Fruit fly (Drosophila melanogaster) whole organism, embryonic: ENCODE measurements around the gene r-l.

Source experiments
- Asciz ChIP-seq: fragments of 200-800 bp; sonication (Bioruptor generic); optimal IDR thresholded peaks from 2 replicates; lab custom pipeline; 2017; ENCODE audit warnings: missing biosample characterization, mild to moderate bottlenecking, missing genetic modification characterization, missing genetic modification reagents
- Bdp1 ChIP-seq: fragments of 200-800 bp; sonication (Bioruptor generic); optimal IDR thresholded peaks from 3 replicates; lab custom pipeline; 2016; ENCODE audit warnings: missing biosample characterization, missing genetic modification characterization
- CG11723 ChIP-seq: fragments of 200-800 bp; sonication (Bioruptor generic); optimal IDR thresholded peaks from 2 replicates; lab custom pipeline; 2017; ENCODE audit warnings: missing biosample characterization, mild to moderate bottlenecking, missing genetic modification characterization
- CG12659 ChIP-seq: fragments of 200-800 bp; sonication (Bioruptor generic); optimal IDR thresholded peaks from 3 replicates; lab custom pipeline; 2017; ENCODE audit warnings: mild to moderate bottlenecking, missing biosample characterization, missing genetic modification reagents, missing genetic modification characterization
- CG12769 ChIP-seq: fragments of 200-800 bp; sonication (Bioruptor generic); optimal IDR thresholded peaks from 2 replicates; lab custom pipeline; 2019; ENCODE audit warnings: missing biosample characterization, mild to moderate bottlenecking, missing genetic modification characterization, moderate library complexity
- CG13424 ChIP-seq: fragments of 200-800 bp; sonication (Bioruptor generic); optimal IDR thresholded peaks from 2 replicates; lab custom pipeline; 2019; ENCODE audit warnings: missing biosample characterization, mild to moderate bottlenecking, missing genetic modification characterization, moderate library complexity
- CG16813 ChIP-seq: fragments of 200-800 bp; sonication (Bioruptor generic); IDR thresholded peaks from 3 replicates; pipeline ENCODE4 v1.3.6; 2022; ENCODE audit warnings: missing biosample characterization, missing genetic modification characterization; ENCODE audit not compliant: partially characterized antibody
- CG17328 ChIP-seq: fragments of 200-800 bp; sonication (Bioruptor generic); IDR thresholded peaks from 2 replicates; pipeline ENCODE4 v1.3.6; 2022; ENCODE audit warnings: missing biosample characterization, missing genetic modification characterization
- CG18011 ChIP-seq: fragments of 200-800 bp; sonication (Bioruptor generic); optimal IDR thresholded peaks from 2 replicates; lab custom pipeline; 2017; ENCODE audit warnings: missing biosample characterization, missing genetic modification characterization, mild to moderate bottlenecking, moderate library complexity, missing genotype
- CG2875 ChIP-seq: fragments of 200-800 bp; sonication (Bioruptor generic); optimal IDR thresholded peaks from 2 replicates; lab custom pipeline; 2017; ENCODE audit warnings: missing biosample characterization, mild to moderate bottlenecking, missing genetic modification characterization, missing genetic modification reagents
- CG3163 ChIP-seq: fragments of 200-800 bp; sonication (Bioruptor generic); optimal IDR thresholded peaks from 3 replicates; lab custom pipeline; 2016; ENCODE audit warnings: missing biosample characterization, missing genetic modification characterization
- CG6175 ChIP-seq: fragments of 200-800 bp; sonication (Bioruptor generic); IDR thresholded peaks from 3 replicates; pipeline ENCODE4 v1.3.6; 2022; ENCODE audit warnings: missing biosample characterization, missing genetic modification characterization
- CG6272 ChIP-seq: fragments of 200-800 bp; sonication (Bioruptor generic); IDR thresholded peaks from 2 replicates; pipeline ENCODE4 v1.3.6; 2022; ENCODE audit warnings: missing biosample characterization, missing genetic modification characterization
- CG8924 ChIP-seq: fragments of 200-800 bp; optimal IDR thresholded peaks from 3 replicates; lab custom pipeline; 2019; ENCODE audit warnings: missing biosample characterization, mild to moderate bottlenecking, missing genetic modification characterization, moderate library complexity
- CG9437 ChIP-seq: fragments of 200-800 bp; sonication (Bioruptor generic); optimal IDR thresholded peaks from 2 replicates; lab custom pipeline; 2018; ENCODE audit warnings: missing biosample characterization, mild to moderate bottlenecking, missing genetic modification characterization
- CoRest ChIP-seq: fragments of 200-800 bp; sonication (Bioruptor generic); optimal IDR thresholded peaks from 3 replicates; lab custom pipeline; 2018; ENCODE audit warnings: missing biosample characterization, mild to moderate bottlenecking, missing genetic modification characterization, moderate library complexity
- Deaf1 ChIP-seq: fragments of 200-800 bp; optimal IDR thresholded peaks from 3 replicates; lab custom pipeline; 2019; ENCODE audit warnings: missing biosample characterization, mild to moderate bottlenecking, missing genetic modification characterization, moderate library complexity
- H15 ChIP-seq: fragments of 200-800 bp; sonication (Bioruptor generic); IDR thresholded peaks from 3 replicates; pipeline ENCODE4 v1.3.6; 2022; ENCODE audit warnings: missing biosample characterization, missing genetic modification characterization
- H2.0 ChIP-seq: fragments of 200-800 bp; sonication (Bioruptor generic); IDR thresholded peaks from 2 replicates; pipeline ENCODE4 v1.3.6; 2022; ENCODE audit warnings: missing biosample characterization, missing genetic modification characterization
- Hey ChIP-seq: fragments of 200-800 bp; sonication (Bioruptor generic); optimal IDR thresholded peaks from 3 replicates; lab custom pipeline; 2018; ENCODE audit warnings: missing biosample characterization, mild to moderate bottlenecking, missing genetic modification characterization
- Max ChIP-seq: fragments of 200-800 bp; sonication (Bioruptor generic); optimal IDR thresholded peaks from 2 replicates; lab custom pipeline; 2016; ENCODE audit warnings: missing biosample characterization, mild to moderate bottlenecking, missing genetic modification characterization
- Oli ChIP-seq: fragments of 200-800 bp; sonication (Bioruptor generic); optimal IDR thresholded peaks from 2 replicates; lab custom pipeline; 2018; ENCODE audit warnings: missing biosample characterization, mild to moderate bottlenecking, missing genetic modification characterization, moderate library complexity
- Side ChIP-seq: fragments of 200-800 bp; sonication (Bioruptor generic); optimal IDR thresholded peaks from 2 replicates; lab custom pipeline; 2016; ENCODE audit warnings: missing biosample characterization, missing genetic modification characterization
- Six4 ChIP-seq: fragments of 200-800 bp; sonication (Bioruptor generic); optimal IDR thresholded peaks from 2 replicates; lab custom pipeline; 2016; ENCODE audit warnings: missing biosample characterization, missing genetic modification characterization
- Sox100B ChIP-seq: fragments of 200-800 bp; sonication (Bioruptor generic); optimal IDR thresholded peaks from 3 replicates; lab custom pipeline; 2018; ENCODE audit warnings: missing biosample characterization, mild to moderate bottlenecking, missing genetic modification characterization
- Sry-δ ChIP-seq: fragments of 200-800 bp; sonication (Bioruptor generic); optimal IDR thresholded peaks from 2 replicates; lab custom pipeline; 2016; ENCODE audit warnings: missing biosample characterization, missing genetic modification characterization
- ase ChIP-seq: fragments of 200-800 bp; sonication (Bioruptor generic); IDR thresholded peaks from 3 replicates; pipeline ENCODE4 v1.3.6; 2022; ENCODE audit warnings: missing biosample characterization, missing genetic modification characterization
- ash1 ChIP-seq: fragments of 200-800 bp; sonication (Bioruptor generic); optimal IDR thresholded peaks from 2 replicates; lab custom pipeline; 2018; ENCODE audit warnings: missing biosample characterization, mild to moderate bottlenecking, missing genetic modification characterization
- bab2 ChIP-seq: fragments of 200-800 bp; sonication (Bioruptor generic); optimal IDR thresholded peaks from 2 replicates; lab custom pipeline; 2016; ENCODE audit warnings: missing biosample characterization, missing genetic modification characterization
- cad ChIP-seq: fragments of >200 bp; optimal IDR thresholded peaks from 2 replicates; lab custom pipeline; 2017; ENCODE audit warnings: missing biosample characterization, missing genetic modification characterization
- cato ChIP-seq: fragments of 200-800 bp; sonication (Bioruptor generic); optimal IDR thresholded peaks from 2 replicates; lab custom pipeline; 2016; ENCODE audit warnings: missing biosample characterization, missing genetic modification characterization, borderline replicate concordance
- cg ChIP-seq: fragments of 200-800 bp; sonication (Bioruptor generic); optimal IDR thresholded peaks from 3 replicates; lab custom pipeline; 2019; ENCODE audit warnings: missing biosample characterization, mild to moderate bottlenecking, missing genetic modification characterization, moderate library complexity
- dmrt99B ChIP-seq: fragments of 200-800 bp; sonication (Bioruptor generic); optimal IDR thresholded peaks from 2 replicates; lab custom pipeline; 2018; ENCODE audit warnings: missing biosample characterization, mild to moderate bottlenecking, missing genetic modification characterization, moderate library complexity
- esg ChIP-seq: fragments of 200-800 bp; sonication (Bioruptor generic); conservative IDR thresholded peaks from 2 replicates; pipeline ENCODE4 v1.3.6; 2022; ENCODE audit warnings: missing biosample characterization, missing genetic modification characterization
- eve ChIP-seq, 2 experiments: fragments of >200 bp; optimal IDR thresholded peaks; 2 replicates each; lab custom pipeline; 2017; ENCODE audit warnings: missing biosample characterization in 2 of 2, missing genetic modification characterization in 2 of 2
- gro ChIP-seq: fragments of 200-800 bp; sonication (Bioruptor generic); optimal IDR thresholded peaks from 2 replicates; lab custom pipeline; 2016; ENCODE audit warnings: missing biosample characterization, missing genetic modification characterization
- kni ChIP-seq: fragments of 200-800 bp; sonication (Bioruptor generic); optimal IDR thresholded peaks from 3 replicates; lab custom pipeline; 2017; ENCODE audit warnings: mild to moderate bottlenecking, missing biosample characterization, missing genetic modification reagents, missing genetic modification characterization
- lola ChIP-seq, 3 experiments: fragments of >200 bp in 2 of 3; fragments of 200-800 bp in 1 of 3; sonication (Bioruptor generic) in 1 of 3; optimal IDR thresholded peaks; 2 replicates each; lab custom pipeline; 2017 to 2019; ENCODE audit warnings: missing biosample characterization in 3 of 3, missing genetic modification characterization in 3 of 3, mild to moderate bottlenecking in 1 of 3, moderate library complexity in 1 of 3
- odd ChIP-seq: fragments of 200-800 bp; sonication (Bioruptor generic); optimal IDR thresholded peaks from 2 replicates; lab custom pipeline; 2017; ENCODE audit warnings: missing biosample characterization, mild to moderate bottlenecking, missing genetic modification characterization
- peb ChIP-seq: fragments of 200-800 bp; sonication (Bioruptor generic); IDR thresholded peaks from 2 replicates; pipeline ENCODE4 v1.3.6; 2022; ENCODE audit warnings: missing biosample characterization, missing genetic modification characterization
- phol ChIP-seq: fragments of 200-800 bp; sonication (Bioruptor generic); optimal IDR thresholded peaks from 3 replicates; lab custom pipeline; 2018; ENCODE audit warnings: missing biosample characterization, mild to moderate bottlenecking, missing genetic modification characterization, moderate library complexity
- rib ChIP-seq: fragments of 200-800 bp; sonication (Bioruptor generic); IDR thresholded peaks from 2 replicates; pipeline ENCODE4 v1.3.6; 2022; ENCODE audit warnings: missing biosample characterization, missing genetic modification characterization
- sd ChIP-seq: fragments of 200-800 bp; sonication (Bioruptor generic); optimal IDR thresholded peaks from 3 replicates; lab custom pipeline; 2018; ENCODE audit warnings: missing biosample characterization, mild to moderate bottlenecking, missing genetic modification characterization, moderate library complexity
- sima ChIP-seq: fragments of 200-800 bp; sonication (Bioruptor generic); optimal IDR thresholded peaks from 2 replicates; lab custom pipeline; 2016; ENCODE audit warnings: missing biosample characterization, missing genetic modification characterization
- sna ChIP-seq: fragments of 200-800 bp; sonication (Bioruptor generic); IDR thresholded peaks from 2 replicates; pipeline ENCODE4 v1.3.6; 2022; ENCODE audit warnings: missing biosample characterization, missing genetic modification characterization; ENCODE audit not compliant: partially characterized antibody
- unpg ChIP-seq: fragments of 200-800 bp; sonication (Bioruptor generic); optimal IDR thresholded peaks from 3 replicates; lab custom pipeline; 2018; ENCODE audit warnings: missing biosample characterization, mild to moderate bottlenecking, missing genetic modification characterization, moderate library complexity
- vnd ChIP-seq: fragments of 200-800 bp; sonication (Bioruptor generic); IDR thresholded peaks from 3 replicates; pipeline ENCODE4 v1.3.6; 2022; ENCODE audit warnings: missing biosample characterization, missing genetic modification characterization; ENCODE audit not compliant: partially characterized antibody
- z ChIP-seq: fragments of 200-800 bp; sonication (Bioruptor generic); IDR thresholded peaks from 3 replicates; pipeline ENCODE4 v1.3.6; 2022; ENCODE audit warnings: missing biosample characterization, missing genetic modification characterization
- zf30C ChIP-seq: fragments of 200-800 bp; sonication (Bioruptor generic); optimal IDR thresholded peaks from 3 replicates; lab custom pipeline; 2018; ENCODE audit warnings: missing biosample characterization, mild to moderate bottlenecking, missing genetic modification characterization

r-l gene

DNA sequence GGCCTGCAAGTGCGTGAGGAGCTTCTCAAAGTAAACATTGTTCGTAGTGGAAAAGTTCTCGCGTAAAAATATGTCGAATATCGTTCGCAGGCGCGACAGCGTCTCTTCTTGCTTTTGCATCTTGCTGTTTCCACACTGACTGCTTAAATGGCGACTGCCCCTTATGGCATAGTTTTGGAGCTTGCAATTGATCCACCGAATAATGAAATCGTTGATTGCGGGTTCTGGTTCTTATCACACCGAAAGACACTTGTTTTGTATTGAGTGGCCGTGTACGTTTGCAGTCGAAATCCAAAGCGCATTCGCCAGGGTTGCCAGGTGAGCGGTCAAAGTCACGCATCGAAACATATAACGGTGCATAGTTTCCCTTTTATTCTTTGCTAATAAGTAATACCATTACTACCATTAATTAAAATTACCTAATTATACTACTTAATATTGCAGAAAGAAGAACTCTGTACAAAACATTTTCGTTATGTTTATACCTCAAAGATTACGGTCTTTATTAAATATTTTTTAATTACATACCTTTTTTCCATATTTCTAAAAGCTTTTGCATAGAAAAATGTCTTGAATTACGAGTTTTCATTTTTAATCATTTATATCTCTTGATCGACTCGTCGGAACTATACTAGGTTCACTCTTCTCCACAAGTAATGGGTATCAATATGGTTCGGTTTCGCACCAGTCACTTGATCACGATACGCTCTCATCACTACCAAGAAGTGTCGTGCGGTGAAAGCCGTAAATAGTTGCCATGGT lies 28.5 kb upstream of the r-l start, which contains the start of the genes CG7044 and Tbc1d22 (continued):
- TF ChIP-seq Bdp1 (GFP tag; lab: Kevin White, UChicago) (no peak), cato (peak; percentile 16), peb (GFP tag; lab: Robert Waterston, UW) (no peak), CG6175 (GFP tag; lab: Robert Waterston, UW) (no peak), eve (GFP tag; optimal IDR thresholded peaks at IDR 0.05; lab: Kevin White, UChicago) (no peak), z (no peak), CG2875 (GFP tag; lab: Kevin White, UChicago) (no peak), Max (GFP tag; lab: Kevin White, UChicago) (peak; percentile 27), CG8924 (tag; lab: Kevin White, UChicago) (peak; percentile 53), lola (GFP tag; optimal IDR thresholded peaks at IDR 0.05; lab: Kevin White, UChicago) (peak in 1 of 3 experiments; percentile 72), Sox100B (GFP tag; lab: Kevin White, UChicago) (no peak), kni (GFP tag; lab: Kevin White, UChicago) (no peak), Asciz (no peak), Hey (tag; lab: Kevin White, UChicago) (no peak), Deaf1 (tag; lab: Kevin White, UChicago) (no peak), CG17328 (no peak), unpg (GFP tag; lab: Kevin White, UChicago) (no peak), H2.0 (peak; percentile 30; the same call in 1 of the 2 replicates), CG16813 (GFP tag; lab: Robert Waterston, UW) (peak; percentile 40; the same call in 2 of the 3 replicates), ash1 (no peak), phol (peak; percentile 57), rib (no peak), esg (GFP tag; lab: Robert Waterston, UW) (no peak), Oli (tag; lab: Kevin White, UChicago) (peak; percentile 51), Sry-δ (GFP tag; lab: Kevin White, UChicago) (peak; percentile 59), CG12659 (GFP tag; lab: Kevin White, UChicago) (peak; percentile 75), gro (GFP tag; lab: Kevin White, UChicago) (no peak), CG13424 (tag; lab: Kevin White, UChicago) (peak; percentile 63), CoRest (tag; lab: Kevin White, UChicago) (peak; percentile 82), CG11723 (GFP tag; lab: Kevin White, UChicago) (no peak), vnd (GFP tag; lab: Robert Waterston, UW) (no peak), cad (no peak), cg (GFP tag; lab: Kevin White, UChicago) (no peak), bab2 (GFP tag; lab: Kevin White, UChicago) (peak; percentile 26), H15 (GFP tag; lab: Robert Waterston, UW) (no peak), sima (no peak), CG18011 (GFP tag; lab: Kevin White, UChicago) (no peak), dmrt99B (no peak), sna (GFP tag; lab: Robert Waterston, UW) (no peak), ase (GFP tag; lab: Robert Waterston, UW) (no peak), CG12769 (no peak), zf30C (GFP tag; lab: Kevin White, UChicago) (no peak), CG6272 (GFP tag; lab: Robert Waterston, UW) (peak; percentile 22; the same call in 1 of the 2 replicates), sd (tag; lab: Kevin White, UChicago) (no peak), CG9437 (GFP tag; lab: Kevin White, UChicago) (peak; percentile 51), odd (GFP tag; lab: Kevin White, UChicago) (no peak), CG3163 (GFP tag; lab: Kevin White, UChicago) (no peak), Side (GFP tag; lab: Kevin White, UChicago) (no peak), Six4 (GFP tag; lab: Kevin White, UChicago) (peak; percentile 6)
